Fruit fly (Drosophila melanogaster) whole organism, pupa: ENCODE data around the gene capu.

Source experiments
- CG10348 ChIP-seq: fragments of 200-800 bp; sonication (Bioruptor generic); IDR thresholded peaks from 2 replicates; pipeline ENCODE4 v1.3.6; 2022; ENCODE audit warnings: missing biosample characterization, missing genetic modification characterization
- CG12605 ChIP-seq: fragments of 200-800 bp; sonication (Bioruptor generic); IDR thresholded peaks from 2 replicates; pipeline ENCODE4 v1.3.6; 2022; ENCODE audit warnings: missing biosample characterization, missing genetic modification characterization
- CG14655 ChIP-seq: fragments of 200-800 bp; sonication (Bioruptor generic); optimal IDR thresholded peaks from 3 replicates; lab custom pipeline; 2017; ENCODE audit warnings: mild to moderate bottlenecking, missing biosample characterization, missing genetic modification reagents, missing genetic modification characterization
- CG15710 ChIP-seq: fragments of 200-800 bp; sonication (Bioruptor generic); optimal IDR thresholded peaks from 2 replicates; lab custom pipeline; 2018; ENCODE audit warnings: missing biosample characterization, mild to moderate bottlenecking, missing genetic modification characterization, moderate library complexity
- CG17806 ChIP-seq: fragments of 200-800 bp; sonication (Bioruptor generic); optimal IDR thresholded peaks from 2 replicates; lab custom pipeline; 2018; ENCODE audit warnings: missing biosample characterization, mild to moderate bottlenecking, missing genetic modification characterization, moderate library complexity
- CG32121 ChIP-seq: fragments of 200-800 bp; sonication (Bioruptor generic); IDR thresholded peaks from 2 replicates; pipeline ENCODE4 v1.3.6; 2022; ENCODE audit warnings: missing biosample characterization, missing genetic modification characterization
- CG34367 ChIP-seq: fragments of 200-800 bp; sonication (Bioruptor generic); optimal IDR thresholded peaks from 2 replicates; lab custom pipeline; 2018; ENCODE audit warnings: missing biosample characterization, mild to moderate bottlenecking, missing genetic modification characterization
- CG4496 ChIP-seq: fragments of 200-800 bp; sonication (Bioruptor generic); IDR thresholded peaks from 3 replicates; pipeline ENCODE4 v1.3.6; 2022; ENCODE audit warnings: missing biosample characterization, missing genetic modification characterization
- CG8159 ChIP-seq: fragments of 200-800 bp; sonication (Bioruptor generic); optimal IDR thresholded peaks from 3 replicates; lab custom pipeline; 2018; ENCODE audit warnings: missing biosample characterization, mild to moderate bottlenecking, missing genetic modification characterization, moderate library complexity
- CG8301 ChIP-seq: fragments of 200-800 bp; sonication (Bioruptor generic); optimal IDR thresholded peaks from 2 replicates; lab custom pipeline; 2018; ENCODE audit warnings: missing biosample characterization, mild to moderate bottlenecking, missing genetic modification characterization
- CG9948 ChIP-seq: fragments of 200-800 bp; sonication (Bioruptor generic); optimal IDR thresholded peaks from 2 replicates; lab custom pipeline; 2018; ENCODE audit warnings: missing biosample characterization, mild to moderate bottlenecking, missing genetic modification characterization, moderate library complexity
- D1 ChIP-seq: fragments of 200-800 bp; sonication (Bioruptor generic); optimal IDR thresholded peaks from 2 replicates; lab custom pipeline; 2018; ENCODE audit warnings: missing biosample characterization, mild to moderate bottlenecking, missing genetic modification characterization, moderate library complexity
- EcR ChIP-seq: fragments of 200-800 bp; sonication (Bioruptor generic); optimal IDR thresholded peaks from 3 replicates; lab custom pipeline; 2019; ENCODE audit warnings: missing biosample characterization, missing genetic modification characterization, mild to moderate bottlenecking, moderate library complexity, missing genetic modification reagents
- Ets98B ChIP-seq: fragments of 200-800 bp; sonication (Bioruptor generic); IDR thresholded peaks from 2 replicates; pipeline ENCODE4 v1.3.6; 2022; ENCODE audit warnings: missing biosample characterization, missing genetic modification characterization
- Pif1A ChIP-seq: fragments of 200-800 bp; sonication (Bioruptor generic); optimal IDR thresholded peaks from 3 replicates; lab custom pipeline; 2016; ENCODE audit warnings: missing biosample characterization, missing genetic modification characterization
- Pif1B ChIP-seq: fragments of 200-800 bp; sonication (Bioruptor generic); optimal IDR thresholded peaks from 3 replicates; lab custom pipeline; 2016; ENCODE audit warnings: missing biosample characterization, missing genetic modification characterization
- Snoo ChIP-seq: fragments of 200-800 bp; sonication (Bioruptor generic); optimal IDR thresholded peaks from 3 replicates; lab custom pipeline; 2017; ENCODE audit warnings: missing biosample characterization, mild to moderate bottlenecking, missing genetic modification characterization, inconsistent platforms
- fd96Ca ChIP-seq: fragments of 200-800 bp; sonication (Bioruptor generic); IDR thresholded peaks from 3 replicates; pipeline ENCODE4 v1.3.6; 2022; ENCODE audit warnings: missing biosample characterization, missing genetic modification characterization
- gl ChIP-seq: fragments of 200-800 bp; sonication (Bioruptor generic); optimal IDR thresholded peaks from 2 replicates; lab custom pipeline; 2018; ENCODE audit warnings: missing biosample characterization, mild to moderate bottlenecking, missing genetic modification characterization
- rn ChIP-seq: fragments of 200-800 bp; sonication (Bioruptor generic); IDR thresholded peaks from 2 replicates; pipeline ENCODE4 v1.3.6; 2022; ENCODE audit warnings: missing biosample characterization, missing genetic modification characterization

The capu gene

dm6 chr2L:3855528-3856189, 47.0 kb downstream of the capu start:
- TF ChIP-seq CG10348 (no peak), Snoo (tag; lab: Kevin White, UChicago) (no peak), CG17806 (tag; lab: Kevin White, UChicago) (no peak), CG12605 (GFP tag; lab: Robert Waterston, UW) (no peak), CG34367 (no peak), CG15710 (tag; lab: Kevin White, UChicago) (no peak), fd96Ca (GFP tag; lab: Robert Waterston, UW) (no peak), rn (GFP tag; lab: Robert Waterston, UW) (no peak), CG4496 (GFP tag; lab: Robert Waterston, UW) (no peak), CG14655 (GFP tag; lab: Kevin White, UChicago) (no peak), CG9948 (tag; lab: Kevin White, UChicago) (peak; percentile 1), CG8159 (tag; lab: Kevin White, UChicago) (peak; percentile 18), D1 (tag; lab: Kevin White, UChicago) (no peak), CG32121 (GFP tag; lab: Robert Waterston, UW) (no peak), EcR (no peak), CG8301 (tag; lab: Kevin White, UChicago) (no peak), Pif1A (GFP tag; lab: Kevin White, UChicago) (no peak)

- TF ChIP-seq CG34367 (no peak), CG10348 (no peak), CG14655 (GFP tag; lab: Kevin White, UChicago) (peak; percentile 35), gl (no peak), CG12605 (GFP tag; lab: Robert Waterston, UW) (no peak), CG17806 (tag; lab: Kevin White, UChicago) (peak; percentile 17), fd96Ca (GFP tag; lab: Robert Waterston, UW) (0 out of 3 replicates have a peak, but pooled peaks have one; percentile 10), CG32121 (GFP tag; lab: Robert Waterston, UW) (0 out of 2 replicates have a peak, but pooled peaks have one; percentile 34), CG4496 (GFP tag; lab: Robert Waterston, UW) (0 out of 3 replicates have a peak, but pooled peaks have one; percentile 24), CG15710 (tag; lab: Kevin White, UChicago) (peak; percentile 9), EcR (no peak), CG9948 (tag; lab: Kevin White, UChicago) (peak; percentile 11), CG8301 (tag; lab: Kevin White, UChicago) (peak; percentile 5), Ets98B (GFP tag; lab: Robert Waterston, UW) (peak; percentile 33; the same call in 1 of the 2 replicates), CG8159 (tag; lab: Kevin White, UChicago) (peak; percentile 31)
- TF ChIP-seq, all 21 proteins: peak for 10
Measured at dm6 chr2L:3853507-3854030, 49.1 kb downstream of the capu start.

- TF ChIP-seq CG15710 (tag; lab: Kevin White, UChicago) (peak; percentile 35), CG14655 (GFP tag; lab: Kevin White, UChicago) (peak; percentile 2), CG17806 (tag; lab: Kevin White, UChicago) (peak; percentile 19), EcR (no peak), fd96Ca (GFP tag; lab: Robert Waterston, UW) (no peak), CG9948 (tag; lab: Kevin White, UChicago) (peak; percentile 18), CG34367 (peak; percentile 24), CG12605 (GFP tag; lab: Robert Waterston, UW) (no peak), Ets98B (GFP tag; lab: Robert Waterston, UW) (no peak), CG8159 (tag; lab: Kevin White, UChicago) (peak; percentile 22), CG32121 (GFP tag; lab: Robert Waterston, UW) (no peak)
- TF ChIP-seq, all 21 proteins: peak for 6
Measured at dm6 chr2L:3852120-3852519, 50.5 kb downstream of the capu start.

dm6 chr2L:3851308-3851707, 51.4 kb downstream of the capu start:
- TF ChIP-seq CG8159 (tag; lab: Kevin White, UChicago) (peak; percentile 42), CG15710 (tag; lab: Kevin White, UChicago) (peak; percentile 10), CG17806 (tag; lab: Kevin White, UChicago) (peak; percentile 1), CG14655 (GFP tag; lab: Kevin White, UChicago) (no peak)

dm6 chr2L:3847908-3848307, 54.8 kb downstream of the capu start:
- peak; percentile 19 for TF ChIP-seq CG15710 (tag; lab: Kevin White, UChicago)
- no peak for TF ChIP-seq CG4496 (GFP tag; lab: Robert Waterston, UW)
- TF ChIP-seq Ets98B (GFP tag; lab: Robert Waterston, UW): no peak
- no peak for TF ChIP-seq rn (GFP tag; lab: Robert Waterston, UW)
- peak; percentile 42 for TF ChIP-seq CG8159 (tag; lab: Kevin White, UChicago)
- peak; percentile 46 for TF ChIP-seq CG14655 (GFP tag; lab: Kevin White, UChicago)
- TF ChIP-seq CG9948 (tag; lab: Kevin White, UChicago): peak; percentile 25
- no peak for TF ChIP-seq CG10348
- peak; percentile 8 for TF ChIP-seq CG8301 (tag; lab: Kevin White, UChicago)
- TF ChIP-seq CG17806 (tag; lab: Kevin White, UChicago): peak; percentile 24

- no peak for TF ChIP-seq CG17806 (tag; lab: Kevin White, UChicago)
- no peak for TF ChIP-seq fd96Ca (GFP tag; lab: Robert Waterston, UW)
- TF ChIP-seq Pif1B: no peak
- TF ChIP-seq Pif1A (GFP tag; lab: Kevin White, UChicago): no peak
- TF ChIP-seq CG8159 (tag; lab: Kevin White, UChicago): no peak
- no peak for TF ChIP-seq EcR
- TF ChIP-seq gl: no peak
- TF ChIP-seq Ets98B (GFP tag; lab: Robert Waterston, UW): no peak
- TF ChIP-seq CG8301 (tag; lab: Kevin White, UChicago): no peak
- TF ChIP-seq CG9948 (tag; lab: Kevin White, UChicago): no peak
- no peak for TF ChIP-seq CG34367
- TF ChIP-seq CG32121 (GFP tag; lab: Robert Waterston, UW): no peak
Measured at dm6 chr2L:3846520-3846919, 56.1 kb downstream of the capu start.
